Fruit fly (Drosophila melanogaster) whole organism, embryonic: ENCODE measurements around the gene peb.

Experiments used
- CG10147 ChIP-seq: fragments of 200-800 bp; sonication (Bioruptor generic); optimal IDR thresholded peaks from 2 replicates; lab custom pipeline; 2019; ENCODE audit warnings: missing biosample characterization, mild to moderate bottlenecking, missing genetic modification characterization, moderate library complexity
- CG12236 ChIP-seq: fragments of 200-800 bp; sonication (Bioruptor generic); optimal IDR thresholded peaks from 2 replicates; lab custom pipeline; 2016; ENCODE audit warnings: missing biosample characterization, missing genetic modification characterization
- CG2116 ChIP-seq: fragments of 200-800 bp; sonication (Bioruptor generic); optimal IDR thresholded peaks from 3 replicates; lab custom pipeline; 2018; ENCODE audit warnings: missing biosample characterization, mild to moderate bottlenecking, missing genetic modification characterization
- CG3726 ChIP-seq: fragments of 200-800 bp; sonication (Bioruptor generic); IDR thresholded peaks from 3 replicates; pipeline ENCODE4, ENCODE4 v1.3.6; 2022; ENCODE audit warnings: missing biosample characterization, missing genetic modification characterization
- CG42726 ChIP-seq: fragments of 200-800 bp; sonication (Bioruptor generic); IDR thresholded peaks from 2 replicates; pipeline ENCODE4 v1.3.6; 2022; ENCODE audit warnings: missing biosample characterization, missing genetic modification characterization; ENCODE audit not compliant: partially characterized antibody
- Hr39 ChIP-seq: fragments of >200 bp; optimal IDR thresholded peaks from 2 replicates; lab custom pipeline; 2017
- Max ChIP-seq: fragments of 200-800 bp; sonication (Bioruptor generic); optimal IDR thresholded peaks from 2 replicates; lab custom pipeline; 2016; ENCODE audit warnings: missing biosample characterization, mild to moderate bottlenecking, missing genetic modification characterization

DNA sequence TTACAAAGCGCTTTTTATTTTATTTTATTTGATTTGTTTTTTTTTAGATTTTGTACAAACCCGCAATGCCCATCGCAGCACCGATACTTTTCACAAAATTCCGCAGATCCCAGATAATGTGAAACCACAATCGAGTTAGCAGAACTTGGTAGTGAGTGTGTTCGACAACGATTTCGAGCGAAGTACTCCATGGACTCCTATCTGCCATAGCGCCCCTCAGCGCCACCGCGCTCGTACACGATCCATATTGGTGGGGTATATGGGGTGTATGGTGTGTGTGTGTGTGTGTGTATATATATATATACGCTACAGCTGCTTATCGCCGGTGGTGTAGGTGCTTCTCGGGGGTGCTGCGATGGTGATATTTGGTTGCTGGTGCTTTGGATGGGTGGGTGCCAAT, 4.9 kb upstream of the peb start:
- no peak for TF ChIP-seq Max (GFP tag; lab: Kevin White, UChicago)
- TF ChIP-seq CG2116, result no peak
- no peak for TF ChIP-seq CG3726 (GFP tag; lab: Robert Waterston, UW)
- TF ChIP-seq CG12236 (GFP tag; lab: Kevin White, UChicago), result no peak
- TF ChIP-seq Hr39 (lab: Kevin White, UChicago), result no peak
- TF ChIP-seq CG42726, result no peak
- TF ChIP-seq CG10147 (GFP tag; lab: Kevin White, UChicago), result no peak
